Worm (Caenorhabditis elegans) whole organism, young adult: ENCODE results near the gene nspb-2.

Experiments used
- B0261.1 ChIP-seq: sonication (generic microtip); optimal IDR thresholded peaks from 2 replicates; lab custom pipeline; 2016; ENCODE audit warnings: mild to moderate bottlenecking, missing genetic modification characterization, moderate library complexity, missing compliant biosample characterization
- F49E8.2 ChIP-seq: sonication (generic microtip); optimal IDR thresholded peaks from 3 replicates; lab custom pipeline; 2017; ENCODE audit warnings: missing genetic modification characterization, mild to moderate bottlenecking, missing compliant biosample characterization, antibody characterized with exemption, moderate library complexity; ENCODE audit not compliant: insufficient read depth
- ceh-40 ChIP-seq: fragments of 200-800 bp; sonication (Bioruptor generic); IDR thresholded peaks from 2 replicates; pipeline ENCODE4 v1.3.6; 2022; ENCODE audit warnings: missing genetic modification characterization, missing compliant biosample characterization
- ceh-79 ChIP-seq: sonication (generic microtip); optimal IDR thresholded peaks from 2 replicates; lab custom pipeline; 2017; ENCODE audit warnings: mild to moderate bottlenecking, missing genetic modification characterization, missing compliant biosample characterization
- dox-1 ChIP-seq: fragments of 200-800 bp; sonication (Bioruptor generic); IDR thresholded peaks from 2 replicates; pipeline ENCODE4 v1.3.6; 2022; ENCODE audit warnings: missing genetic modification reagents, missing genetic modification characterization, missing compliant biosample characterization
- dpl-1 ChIP-seq: fragments of 150-350 bp; optimal IDR thresholded peaks from 2 replicates; lab custom pipeline; 2014; ENCODE audit warnings: missing biosample characterization, missing genetic modification reagents, missing genetic modification characterization
- gei-17 ChIP-seq: fragments of 200-800 bp; sonication (Bioruptor generic); optimal IDR thresholded peaks from 2 replicates; lab custom pipeline; 2018; ENCODE audit warnings: mild to moderate bottlenecking, missing genetic modification characterization, missing compliant biosample characterization
- hlh-26 ChIP-seq: fragments of 200-800 bp; sonication (Bioruptor generic); conservative IDR thresholded peaks from 2 replicates; pipeline ENCODE4 v1.3.6; 2022; ENCODE audit warnings: missing genetic modification reagents, missing genetic modification characterization, missing compliant biosample characterization
- pha-4 ChIP-seq: fragments of 150-350 bp; sonication (generic microtip); optimal IDR thresholded peaks from 2 replicates; lab custom pipeline; 2014; ENCODE audit warnings: missing biosample characterization, missing genetic modification reagents, missing genetic modification characterization
- snpc-4 ChIP-seq, 5 experiments: fragments of 150-350 bp in 1 of 5; sonication (generic microtip) in 4 of 5; optimal IDR thresholded peaks; 2 replicates each; lab custom pipeline; 2014 to 2018; ENCODE audit warnings: missing genetic modification characterization in 5 of 5, missing biosample characterization in 3 of 5, antibody characterized with exemption in 2 of 5, mild to moderate bottlenecking in 2 of 5, missing compliant biosample characterization in 2 of 5, missing genotype in 2 of 5, moderate library complexity in 2 of 5, missing genetic modification reagents in 1 of 5
- unc-130 ChIP-seq: sonication (generic microtip); optimal IDR thresholded peaks from 2 replicates; lab custom pipeline; 2016; ENCODE audit warnings: missing genetic modification reagents, missing genetic modification characterization, missing compliant biosample characterization
- unc-62 ChIP-seq: fragments of 150-350 bp; optimal IDR thresholded peaks from 2 replicates; lab custom pipeline; 2014; ENCODE audit warnings: missing biosample characterization, missing genetic modification reagents, missing genetic modification characterization

DNA sequence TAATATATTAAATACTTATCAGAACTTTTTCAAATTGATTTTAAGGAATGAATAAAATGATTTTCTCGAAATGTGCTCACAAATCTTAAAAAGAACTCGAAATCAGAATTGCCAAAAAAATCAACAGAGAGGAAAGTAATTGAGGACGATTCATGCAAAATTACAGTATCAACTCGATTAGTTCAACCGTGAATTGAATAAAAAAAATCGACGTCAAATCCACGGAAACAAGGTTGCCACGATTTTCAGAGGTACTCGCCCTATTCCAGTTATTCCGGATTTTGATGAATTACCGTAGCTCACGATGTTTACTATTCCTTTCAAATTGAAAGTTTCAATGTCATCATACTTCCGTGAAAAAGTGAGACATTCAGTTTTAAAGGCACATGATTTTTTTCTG, 10.9 kb downstream of the nspb-2 start, which contains the start of gene F15B10.3:
- TF ChIP-seq snpc-4 (GFP tag; optimal IDR thresholded peaks at IDR 0.05; lab: Kevin White, UChicago) (no peak), snpc-4 (tag; optimal IDR thresholded peaks at IDR 0.05; lab: Kevin White, UChicago) (no peak), dpl-1 (GFP tag; lab: Kevin White, UChicago) (no peak), unc-62 (no peak), B0261.1 (tag; lab: Kevin White, UChicago) (no peak), hlh-26 (no peak), unc-130 (GFP tag; lab: Kevin White, UChicago) (no peak), ceh-79 (tag; lab: Kevin White, UChicago) (no peak), pha-4 (tag; lab: Kevin White, UChicago) (no peak), gei-17 (GFP tag; lab: Kevin White, UChicago) (no peak), ceh-40 (no peak), dox-1 (GFP tag; lab: Robert Waterston, UW) (no peak), F49E8.2 (tag; lab: Kevin White, UChicago) (no peak)
